Worm (Caenorhabditis elegans) whole organism, L4/young adult: ENCODE measurements around the gene F35B3.3.

Experiments
- W03F9.2 ChIP-seq: fragments of 150-350 bp; optimal IDR thresholded peaks from 2 replicates; lab custom pipeline; 2014; ENCODE audit warnings: missing biosample characterization, missing genetic modification characterization
- dao-5 ChIP-seq: sonication (generic microtip); optimal IDR thresholded peaks from 2 replicates; lab custom pipeline; 2016; ENCODE audit warnings: missing genotype, missing genetic modification characterization, moderate library complexity, missing compliant biosample characterization
- him-1 ChIP-seq: sonication (generic microtip); optimal IDR thresholded peaks from 2 replicates; lab custom pipeline; 2016; ENCODE audit warnings: missing genotype, missing genetic modification reagents, missing genetic modification characterization, missing compliant biosample characterization

Gene F35B3.3

ce11 chrX:17054121-17054520, 40.9 kb downstream of the F35B3.3 start:
- no peak for TF ChIP-seq him-1 (tag; lab: Kevin White, UChicago)
- TF ChIP-seq dao-5 (tag; lab: Kevin White, UChicago), result no peak
- TF ChIP-seq W03F9.2 (tag; lab: Kevin White, UChicago), result no peak

- TF ChIP-seq him-1 (tag; lab: Kevin White, UChicago), result no peak
- no peak for TF ChIP-seq dao-5 (tag; lab: Kevin White, UChicago)
- no peak for TF ChIP-seq W03F9.2 (tag; lab: Kevin White, UChicago)
Observed at ce11 chrX:17055481-17055835, 42.2 kb downstream of the F35B3.3 start, which contains the start of gene gcy-11. Gene gcy-11 (minus strand): TSS chrX:17055581.

ce11 chrX:17055836-17056783, 42.8 kb downstream of the F35B3.3 start:
- no peak for TF ChIP-seq dao-5 (tag; lab: Kevin White, UChicago)
- TF ChIP-seq W03F9.2 (tag; lab: Kevin White, UChicago), result no peak
- TF ChIP-seq him-1 (tag; lab: Kevin White, UChicago), result no peak

ce11 chrX:17058340-17058739, 45.1 kb downstream of the F35B3.3 start:
- TF ChIP-seq dao-5 (tag; lab: Kevin White, UChicago), result no peak
- no peak for TF ChIP-seq W03F9.2 (tag; lab: Kevin White, UChicago)
- TF ChIP-seq him-1 (tag; lab: Kevin White, UChicago), result no peak

- TF ChIP-seq him-1 (tag; lab: Kevin White, UChicago) (no peak), dao-5 (tag; lab: Kevin White, UChicago) (no peak), W03F9.2 (tag; lab: Kevin White, UChicago) (no peak)
Observed at ce11 chrX:17059760-17060159, 46.5 kb downstream of the F35B3.3 start.

- TF ChIP-seq him-1 (tag; lab: Kevin White, UChicago) (no peak), dao-5 (tag; lab: Kevin White, UChicago) (no peak), W03F9.2 (tag; lab: Kevin White, UChicago) (no peak)
Observed at ce11 chrX:17062165-17062564, 48.9 kb downstream of the F35B3.3 start.

- TF ChIP-seq him-1 (tag; lab: Kevin White, UChicago) (no peak), W03F9.2 (tag; lab: Kevin White, UChicago) (no peak), dao-5 (tag; lab: Kevin White, UChicago) (no peak)
Observed at ce11 chrX:17063749-17064252, 50.5 kb downstream of the F35B3.3 start.

- no peak for TF ChIP-seq W03F9.2 (tag; lab: Kevin White, UChicago)
- TF ChIP-seq dao-5 (tag; lab: Kevin White, UChicago), result no peak
- no peak for TF ChIP-seq him-1 (tag; lab: Kevin White, UChicago)
Observed at ce11 chrX:17064820-17065219, 51.6 kb downstream of the F35B3.3 start.

ce11 chrX:17066937-17067336, 53.7 kb downstream of the F35B3.3 start:
- no peak for TF ChIP-seq W03F9.2 (tag; lab: Kevin White, UChicago)
- TF ChIP-seq him-1 (tag; lab: Kevin White, UChicago), result no peak
- TF ChIP-seq dao-5 (tag; lab: Kevin White, UChicago), result no peak
